Worm (Caenorhabditis elegans) whole organism, L1 larva: ENCODE data around the gene cbp-1.

Source experiments
- C34B4.2 ChIP-seq: sonication (generic microtip); optimal IDR thresholded peaks from 2 replicates; lab custom pipeline; 2017; ENCODE audit warnings: mild to moderate bottlenecking, missing genetic modification characterization, missing compliant biosample characterization
- Y116A8C.19 ChIP-seq: sonication (generic microtip); optimal IDR thresholded peaks from 2 replicates; lab custom pipeline; 2016; ENCODE audit warnings: missing compliant biosample characterization, missing genetic modification characterization, borderline replicate concordance
- aha-1 ChIP-seq: fragments of 150-350 bp; optimal IDR thresholded peaks from 2 replicates; lab custom pipeline; 2014; ENCODE audit warnings: missing biosample characterization, missing genetic modification characterization
- alr-1 ChIP-seq: fragments of 200-800 bp; sonication (Bioruptor generic); optimal IDR thresholded peaks from 2 replicates; lab custom pipeline; 2018; ENCODE audit warnings: borderline replicate concordance, mild to moderate bottlenecking, missing genetic modification characterization, missing compliant biosample characterization
- aly-2 ChIP-seq: fragments of 150-350 bp; optimal IDR thresholded peaks from 2 replicates; lab custom pipeline; 2014; ENCODE audit warnings: missing biosample characterization, missing genetic modification characterization
- ama-1 ChIP-seq: fragments of 150-350 bp; optimal IDR thresholded peaks from 2 replicates; lab custom pipeline; 2014
- blmp-1 ChIP-seq: fragments of 150-350 bp; optimal IDR thresholded peaks from 2 replicates; lab custom pipeline; 2014; ENCODE audit warnings: missing biosample characterization, missing genetic modification characterization
- ceh-82 ChIP-seq, 3 experiments: fragments of 150-350 bp in 1 of 3; sonication (generic microtip) in 2 of 3; optimal IDR thresholded peaks; 2 replicates each; lab custom pipeline; 2014 to 2017; ENCODE audit warnings: missing biosample characterization in 3 of 3, missing genetic modification characterization in 3 of 3
- ceh-88 ChIP-seq: fragments of 200-800 bp; sonication (Bioruptor generic); IDR thresholded peaks from 2 replicates; pipeline ENCODE4 v1.3.6; 2022; ENCODE audit warnings: missing genetic modification characterization, missing compliant biosample characterization
- ces-1 ChIP-seq: fragments of 150-350 bp; optimal IDR thresholded peaks from 2 replicates; lab custom pipeline; 2014; ENCODE audit warnings: missing biosample characterization, missing genetic modification reagents, missing genetic modification characterization
- dpl-1 ChIP-seq, 3 experiments: fragments of 150-350 bp in 2 of 3; sonication (generic microtip) in 1 of 3; optimal IDR thresholded peaks; 2 replicates each; lab custom pipeline; 2014 to 2017; ENCODE audit warnings: missing biosample characterization in 3 of 3, missing genetic modification characterization in 3 of 3, missing genetic modification reagents in 3 of 3
- dsc-1 ChIP-seq: sonication (generic microtip); optimal IDR thresholded peaks from 2 replicates; lab custom pipeline; 2016; ENCODE audit warnings: mild to moderate bottlenecking, missing genetic modification characterization, missing compliant biosample characterization
- efl-1 ChIP-seq, 4 experiments: fragments of 150-350 bp; optimal IDR thresholded peaks in 3 of 4; peaks in 1 of 4; 1 replicate in 1 of 4; 2 replicates in 3 of 4; lab custom pipeline; 2014; ENCODE audit warnings: missing biosample characterization in 2 of 4, missing genetic modification characterization in 2 of 4, missing genetic modification reagents in 2 of 4
- efl-3 ChIP-seq: fragments of 200-800 bp; sonication (Bioruptor generic); optimal IDR thresholded peaks from 2 replicates; lab custom pipeline; 2018; ENCODE audit warnings: mild to moderate bottlenecking, missing genetic modification characterization, missing compliant biosample characterization
- egl-13 ChIP-seq: sonication (generic microtip); optimal IDR thresholded peaks from 2 replicates; lab custom pipeline; 2016; ENCODE audit warnings: missing genotype, missing genetic modification reagents, missing genetic modification characterization, missing compliant biosample characterization
- egl-27 ChIP-seq, 2 experiments: fragments of 150-350 bp in 1 of 2; sonication (generic microtip); optimal IDR thresholded peaks; 3 replicates each; lab custom pipeline; 2017 to 2018; ENCODE audit warnings: missing biosample characterization in 2 of 2, missing genetic modification characterization in 2 of 2, missing genetic modification reagents in 2 of 2
- fkh-4 ChIP-seq: sonication (generic microtip); optimal IDR thresholded peaks from 2 replicates; lab custom pipeline; 2016; ENCODE audit warnings: missing compliant biosample characterization, missing genetic modification characterization, borderline replicate concordance
- fkh-8 ChIP-seq: sonication (generic microtip); optimal IDR thresholded peaks from 2 replicates; lab custom pipeline; 2016; ENCODE audit warnings: mild to moderate bottlenecking, missing genetic modification characterization, missing compliant biosample characterization
- hlh-4 ChIP-seq: sonication (generic microtip); optimal IDR thresholded peaks from 2 replicates; lab custom pipeline; 2016; ENCODE audit warnings: mild to moderate bottlenecking, missing genetic modification characterization, missing compliant biosample characterization
- irx-1 ChIP-seq: sonication (generic microtip); optimal IDR thresholded peaks from 2 replicates; lab custom pipeline; 2016; ENCODE audit warnings: missing genetic modification characterization, missing compliant biosample characterization
- lin-13 ChIP-seq: fragments of 150-350 bp; optimal IDR thresholded peaks from 2 replicates; lab custom pipeline; 2014; ENCODE audit warnings: missing biosample characterization, missing genetic modification reagents, missing genetic modification characterization
- lin-14 ChIP-seq: fragments of 200-800 bp; sonication (Bioruptor generic); optimal IDR thresholded peaks from 2 replicates; lab custom pipeline; 2018; ENCODE audit warnings: mild to moderate bottlenecking, missing genetic modification characterization, moderate library complexity, missing compliant biosample characterization
- lin-15B ChIP-seq: fragments of 150-350 bp; sonication (generic microtip); optimal IDR thresholded peaks from 3 replicates; lab custom pipeline; 2014; ENCODE audit warnings: missing biosample characterization, missing genetic modification characterization
- lin-35 ChIP-seq, 2 experiments: fragments of 150-350 bp; optimal IDR thresholded peaks; 2 replicates each; lab custom pipeline; 2014; ENCODE audit warnings: missing biosample characterization in 2 of 2, missing genetic modification characterization in 2 of 2, missing genetic modification reagents in 2 of 2
- lin-39 ChIP-seq: fragments of 150-350 bp; optimal IDR thresholded peaks from 2 replicates; lab custom pipeline; 2014; ENCODE audit warnings: missing biosample characterization, missing genetic modification reagents, missing genetic modification characterization
- lir-3 ChIP-seq: sonication (generic microtip); optimal IDR thresholded peaks from 2 replicates; lab custom pipeline; 2016; ENCODE audit warnings: mild to moderate bottlenecking, missing genetic modification characterization, moderate library complexity, missing compliant biosample characterization; ENCODE audit not compliant: poor library complexity
- lsy-2 ChIP-seq, 2 experiments: fragments of 150-350 bp; optimal IDR thresholded peaks; 2 replicates each; lab custom pipeline; 2014; ENCODE audit warnings: missing biosample characterization in 2 of 2, missing genetic modification characterization in 2 of 2
- mep-1 ChIP-seq: fragments of 150-350 bp; optimal IDR thresholded peaks from 2 replicates; lab custom pipeline; 2014; ENCODE audit warnings: missing biosample characterization, missing genetic modification characterization
- nhr-12 ChIP-seq: sonication (generic microtip); optimal IDR thresholded peaks from 2 replicates; lab custom pipeline; 2017; ENCODE audit warnings: missing biosample characterization, missing genetic modification characterization
- nhr-19 ChIP-seq: fragments of 200-800 bp; sonication (Bioruptor generic); conservative IDR thresholded peaks from 2 replicates; pipeline ENCODE4 v1.3.6; 2022; ENCODE audit warnings: missing genetic modification characterization, missing compliant biosample characterization
- nhr-90 ChIP-seq: sonication (generic microtip); optimal IDR thresholded peaks from 2 replicates; lab custom pipeline; 2016; ENCODE audit warnings: mild to moderate bottlenecking, missing genetic modification characterization, missing compliant biosample characterization; ENCODE audit not compliant: poor library complexity
- pax-3 ChIP-seq: fragments of 200-800 bp; sonication (Bioruptor generic); optimal IDR thresholded peaks from 2 replicates; lab custom pipeline; 2018; ENCODE audit warnings: mild to moderate bottlenecking, missing genetic modification characterization, moderate library complexity, missing compliant biosample characterization
- rnt-1 ChIP-seq: sonication (generic microtip); optimal IDR thresholded peaks from 2 replicates; lab custom pipeline; 2016; ENCODE audit warnings: mild to moderate bottlenecking, missing genetic modification characterization, moderate library complexity, missing compliant biosample characterization
- skn-1 ChIP-seq: fragments of 150-350 bp; optimal IDR thresholded peaks from 2 replicates; lab custom pipeline; 2014; ENCODE audit warnings: missing biosample characterization, missing genetic modification characterization
- snu-23 ChIP-seq: sonication (generic microtip); optimal IDR thresholded peaks from 2 replicates; lab custom pipeline; 2016; ENCODE audit warnings: missing genetic modification characterization, missing compliant biosample characterization
- sptf-1 ChIP-seq: fragments of 150-350 bp; optimal IDR thresholded peaks from 2 replicates; lab custom pipeline; 2014; ENCODE audit warnings: missing biosample characterization, missing genetic modification characterization
- sup-37 ChIP-seq: fragments of 200-800 bp; sonication (Bioruptor generic); optimal IDR thresholded peaks from 2 replicates; lab custom pipeline; 2018; ENCODE audit warnings: mild to moderate bottlenecking, missing genetic modification characterization, missing compliant biosample characterization
- swsn-7 ChIP-seq: sonication (generic microtip); optimal IDR thresholded peaks from 2 replicates; lab custom pipeline; 2016; ENCODE audit warnings: missing genetic modification characterization, missing compliant biosample characterization
- tbx-2 ChIP-seq: sonication (generic microtip); optimal IDR thresholded peaks from 2 replicates; lab custom pipeline; 2016; ENCODE audit warnings: missing genetic modification characterization, missing compliant biosample characterization
- zag-1 ChIP-seq: fragments of 150-350 bp; optimal IDR thresholded peaks from 2 replicates; lab custom pipeline; 2014; ENCODE audit warnings: missing biosample characterization, missing genetic modification characterization

Gene cbp-1

ce11 chrIII:9734030-9734429 lies 32.3 kb upstream of the cbp-1 start (continued):
- TF ChIP-seq lir-3 (tag; lab: Kevin White, UChicago) (no peak), irx-1 (tag; lab: Kevin White, UChicago) (no peak), snu-23 (GFP tag; lab: Kevin White, UChicago) (peak; percentile 21), blmp-1 (tag; lab: Kevin White, UChicago) (peak; percentile 67), swsn-7 (no peak), aha-1 (tag; lab: Kevin White, UChicago) (no peak), pax-3 (tag; lab: Kevin White, UChicago) (no peak), alr-1 (no peak), lin-13 (GFP tag; lab: Kevin White, UChicago) (no peak), nhr-19 (GFP tag; lab: Robert Waterston, UW) (no peak), zag-1 (no peak), dsc-1 (tag; lab: Kevin White, UChicago) (no peak), C34B4.2 (tag; lab: Kevin White, UChicago) (no peak), egl-13 (tag; lab: Kevin White, UChicago) (no peak), sptf-1 (tag; lab: Kevin White, UChicago) (no peak), Y116A8C.19 (tag; lab: Kevin White, UChicago) (no peak), egl-27 (tag; optimal IDR thresholded peaks at IDR 0.05; lab: Kevin White, UChicago) (no peak), lsy-2 (tag; optimal IDR thresholded peaks at IDR 0.05; lab: Kevin White, UChicago) (no peak), ceh-88 (GFP tag; lab: Robert Waterston, UW) (no peak), skn-1 (tag; lab: Kevin White, UChicago) (no peak), rnt-1 (tag; lab: Kevin White, UChicago) (peak; percentile 14), aly-2 (tag; lab: Kevin White, UChicago) (no peak), efl-1 (optimal IDR thresholded peaks at IDR 0.05; lab: Kevin White, UChicago) (no peak), efl-1 (GFP tag; optimal IDR thresholded peaks at IDR 0.05 in 1 of 2; lab: Kevin White, UChicago) (no peak), ces-1 (no peak), dpl-1 (GFP tag; optimal IDR thresholded peaks at IDR 0.05; lab: Kevin White, UChicago) (no peak), lin-14 (peak; percentile 55), lin-15B (tag; lab: Kevin White, UChicago) (no peak), tbx-2 (tag; lab: Kevin White, UChicago) (no peak), nhr-90 (tag; lab: Kevin White, UChicago) (no peak), mep-1 (peak; percentile 26), ama-1 (lab: Kevin White, UChicago) (no peak), fkh-4 (tag; lab: Kevin White, UChicago) (no peak)

- TF ChIP-seq pax-3 (tag; lab: Kevin White, UChicago) (no peak), lin-35 (GFP tag; optimal IDR thresholded peaks at IDR 0.05; lab: Kevin White, UChicago) (peak in 1 of 2 experiments; percentile 19), efl-1 (optimal IDR thresholded peaks at IDR 0.05; lab: Kevin White, UChicago) (no peak), efl-1 (GFP tag; optimal IDR thresholded peaks at IDR 0.05 in 1 of 2; lab: Kevin White, UChicago) (peak in 1 of 2 experiments; percentile 21), lin-39 (tag; lab: Kevin White, UChicago) (no peak), fkh-8 (tag; lab: Kevin White, UChicago) (no peak)
These were observed 30.5 kb upstream of the cbp-1 start, which contains the start of gene dao-6 for ce11 chrIII:9735857-9736256. Gene dao-6 (minus strand): TSS chrIII:9736201.

DNA sequence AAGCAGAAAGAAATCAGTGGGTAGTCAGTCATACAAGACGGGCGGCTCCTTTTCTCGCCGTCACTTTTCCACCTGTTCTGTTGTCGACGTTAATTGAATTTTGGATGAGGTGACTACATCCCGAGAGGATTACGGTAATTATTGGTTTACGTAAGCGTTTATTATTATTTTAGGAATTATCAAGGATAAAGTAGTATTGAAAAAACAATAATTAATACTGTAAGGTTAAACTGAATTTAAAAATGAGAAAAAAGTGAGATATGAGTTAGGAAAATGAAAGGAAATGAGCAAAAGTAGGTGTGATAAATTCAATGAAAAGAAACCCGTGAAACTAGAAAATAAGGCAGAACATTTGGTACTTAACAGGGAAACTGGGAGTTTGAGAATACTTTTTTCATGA lies 27.4 kb upstream of the cbp-1 start, which contains the start of gene hlh-4:
Gene hlh-4, minus strand, starts transcription at position 101 of the 400 bp plus-strand sequence.
- TF ChIP-seq ceh-82 (tag; optimal IDR thresholded peaks at IDR 0.05; lab: Kevin White, UChicago) (no peak), hlh-4 (tag; lab: Kevin White, UChicago) (peak; percentile 32), swsn-7 (no peak), zag-1 (no peak), efl-3 (GFP tag; lab: Kevin White, UChicago) (no peak), fkh-8 (tag; lab: Kevin White, UChicago) (peak; percentile 7), sup-37 (GFP tag; lab: Kevin White, UChicago) (no peak), alr-1 (no peak), rnt-1 (tag; lab: Kevin White, UChicago) (no peak), nhr-12 (tag; lab: Kevin White, UChicago) (no peak)
